Worm (Caenorhabditis elegans): ENCODE data around the gene ZK930.6.
A peak's percentile ranks its signal among the peaks of the same experiment; 100 is the strongest.

DNA sequence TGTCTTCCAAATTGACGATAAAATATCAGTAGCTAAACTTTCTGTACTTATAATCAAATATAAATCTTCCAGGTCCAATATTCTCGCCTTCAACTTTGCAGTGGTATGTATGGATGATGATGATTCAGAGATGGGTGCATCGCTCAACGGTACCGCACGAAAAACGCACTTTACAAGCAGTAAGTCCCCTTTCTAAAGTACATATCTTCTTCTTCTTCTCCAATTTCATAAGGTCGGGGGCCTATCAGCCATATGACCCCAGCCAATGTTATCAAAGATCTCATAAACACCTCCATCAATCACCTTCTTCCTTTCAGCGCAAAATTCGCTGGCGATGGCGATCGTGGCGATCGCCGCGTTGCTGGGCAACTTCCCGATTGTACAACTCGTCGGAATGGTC is 40.3 kb upstream of the ZK930.6 start:
- TF ChIP-seq zag-1 (tag; optimal IDR thresholded peaks at IDR 0.05) (no peak), nhr-12 (tag; optimal IDR thresholded peaks at IDR 0.05) (no peak), blmp-1 (tag; optimal IDR thresholded peaks at IDR 0.05) (peak; percentile 46), nhr-28 (tag; optimal IDR thresholded peaks at IDR 0.05) (no peak), lin-13 (GFP tag; optimal IDR thresholded peaks at IDR 0.05) (no peak), snpc-4 (tag; optimal IDR thresholded peaks at IDR 0.05) (no peak), nhr-77 (tag; optimal IDR thresholded peaks at IDR 0.05) (no peak), ceh-63 (GFP tag; optimal IDR thresholded peaks at IDR 0.05) (no peak), unc-62 (GFP tag; optimal IDR thresholded peaks at IDR 0.05) (no peak), fkh-8 (tag; optimal IDR thresholded peaks at IDR 0.05) (no peak), mdl-1 (tag; optimal IDR thresholded peaks at IDR 0.05) (no peak), ceh-82 (tag; optimal IDR thresholded peaks at IDR 0.05) (no peak), skn-1 (tag; optimal IDR thresholded peaks at IDR 0.05) (no peak)
